Fruit fly (Drosophila melanogaster): Measurements from ENCODE around the gene miple1.

DNA sequence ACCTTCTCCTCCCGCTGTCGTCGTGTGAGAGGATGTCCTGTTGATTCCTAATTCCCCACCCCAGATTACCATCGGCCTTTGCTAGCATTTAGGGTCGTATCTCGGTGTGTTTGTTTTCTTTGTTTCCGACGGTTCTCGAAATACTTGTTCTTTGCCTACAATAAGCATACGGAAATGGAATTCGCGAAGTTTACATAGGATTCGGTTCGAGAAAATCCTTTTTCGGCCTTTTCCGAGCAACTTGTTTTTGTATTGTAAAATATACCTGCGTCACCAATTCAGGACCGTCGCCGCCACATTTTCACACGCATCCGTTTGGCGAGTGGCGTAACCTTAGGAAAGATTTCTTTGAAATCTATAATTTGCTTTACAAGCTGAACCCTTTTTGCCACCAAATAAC lies 31.4 kb downstream of the miple1 start:
- TF ChIP-seq psq (optimal IDR thresholded peaks at IDR 0.05) (no peak), h (optimal IDR thresholded peaks at IDR 0.05) (no peak), Sin3A (optimal IDR thresholded peaks at IDR 0.05) (no peak)

All from Kc167 (cell line).